Worm (Caenorhabditis elegans): Measurements from ENCODE around the gene exo-1.

Gene exo-1

ce11 chrIII:13462965-13463783, 39.9 kb downstream of the exo-1 start, which contains the start of gene ant-1.1 (continued):
- TF ChIP-seq unc-55 (GFP tag; optimal IDR thresholded peaks at IDR 0.05) (peak; percentile 97), unc-39 (tag; optimal IDR thresholded peaks at IDR 0.05) (no peak), zag-1 (tag; optimal IDR thresholded peaks at IDR 0.05) (peak; percentile 85), snpc-4 (tag; optimal IDR thresholded peaks at IDR 0.05) (peak; percentile 81), Y55F3AM.14 (GFP tag; optimal IDR thresholded peaks at IDR 0.05) (peak; percentile 86), nhr-12 (tag; optimal IDR thresholded peaks at IDR 0.05) (no peak)

- TF ChIP-seq ztf-1 (GFP tag; conservative IDR thresholded peaks at IDR 0.05) (0 out of 2 replicates have a peak, but pooled peaks have one; percentile 20), mab-5 (tag; optimal IDR thresholded peaks at IDR 0.05) (no peak), sma-3 (GFP tag; optimal IDR thresholded peaks at IDR 0.05) (peak; percentile 66), nhr-129 (tag; optimal IDR thresholded peaks at IDR 0.05) (peak; percentile 85), egl-27 (tag; optimal IDR thresholded peaks at IDR 0.05) (peak; percentile 28), ztf-11 (tag; optimal IDR thresholded peaks at IDR 0.05) (no peak), mdl-1 (tag; optimal IDR thresholded peaks at IDR 0.05) (peak in 1 of 2 experiments; percentile 42), ztf-4 (tag; optimal IDR thresholded peaks at IDR 0.05) (peak; percentile 77), ama-1 (optimal IDR thresholded peaks at IDR 0.05) (peak; percentile 96), gmeb-1 (tag; optimal IDR thresholded peaks at IDR 0.05) (peak; percentile 60), elt-1 (tag; optimal IDR thresholded peaks at IDR 0.05) (no peak), unc-39 (tag; optimal IDR thresholded peaks at IDR 0.05) (no peak), C34F6.9 (tag; optimal IDR thresholded peaks at IDR 0.05) (peak; percentile 56), F13H6.1 (tag; optimal IDR thresholded peaks at IDR 0.05) (peak; percentile 83), crh-2 (tag; optimal IDR thresholded peaks at IDR 0.05) (peak; percentile 90), lin-13 (GFP tag; optimal IDR thresholded peaks at IDR 0.05) (peak; percentile 69), nhr-21 (tag; optimal IDR thresholded peaks at IDR 0.05) (peak; percentile 86), zag-1 (tag; optimal IDR thresholded peaks at IDR 0.05) (peak; percentile 63), nhr-6 (tag; optimal IDR thresholded peaks at IDR 0.05) (peak; percentile 60), ceh-16 (tag; optimal IDR thresholded peaks at IDR 0.05) (no peak), alr-1 (tag; optimal IDR thresholded peaks at IDR 0.05) (no peak), nhr-12 (tag; optimal IDR thresholded peaks at IDR 0.05) (no peak), nhr-77 (tag; optimal IDR thresholded peaks at IDR 0.05) (peak; percentile 23), nhr-25 (tag; optimal IDR thresholded peaks at IDR 0.05) (peak; percentile 53), R02D3.7 (tag; optimal IDR thresholded peaks at IDR 0.05) (no peak), nhr-237 (tag; optimal IDR thresholded peaks at IDR 0.05) (peak; percentile 20), skn-1 (tag; optimal IDR thresholded peaks at IDR 0.05) (no peak), nhr-23 (tag; optimal IDR thresholded peaks at IDR 0.05) (no peak), ceh-82 (tag; optimal IDR thresholded peaks at IDR 0.05) (no peak), Y55F3AM.14 (GFP tag; optimal IDR thresholded peaks at IDR 0.05) (peak; percentile 54), ZK546.5 (tag; optimal IDR thresholded peaks at IDR 0.05) (peak; percentile 56), lin-39 (tag; optimal IDR thresholded peaks at IDR 0.05) (no peak), fos-1 (tag; optimal IDR thresholded peaks at IDR 0.05) (peak; percentile 63), sem-4 (tag; optimal IDR thresholded peaks at IDR 0.05) (peak; percentile 26), unc-55 (GFP tag; optimal IDR thresholded peaks at IDR 0.05) (peak; percentile 14), lin-11 (tag; optimal IDR thresholded peaks at IDR 0.05) (no peak), nhr-10 (tag; optimal IDR thresholded peaks at IDR 0.05) (peak; percentile 33), aly-2 (tag; optimal IDR thresholded peaks at IDR 0.05) (peak; percentile 8), elt-3 (tag; optimal IDR thresholded peaks at IDR 0.05) (no peak), mbf-1 (tag; optimal IDR thresholded peaks at IDR 0.05) (no peak), nhr-11 (tag; optimal IDR thresholded peaks at IDR 0.05) (peak; percentile 64), blmp-1 (tag; optimal IDR thresholded peaks at IDR 0.05; ENCODE audit: insufficient read depth) (peak; percentile 53), lsy-2 (tag; optimal IDR thresholded peaks at IDR 0.05) (peak; percentile 38 to 82), sma-9 (GFP tag; optimal IDR thresholded peaks at IDR 0.05) (peak; percentile 92), sma-9 (tag; optimal IDR thresholded peaks at IDR 0.05) (no peak), unc-62 (GFP tag; optimal IDR thresholded peaks at IDR 0.05) (no peak), peb-1 (tag; optimal IDR thresholded peaks at IDR 0.05) (no peak)
Observed at ce11 chrIII:13464493-13465362, 41.4 kb downstream of the exo-1 start, which contains the start of gene kel-3. Gene kel-3 (plus strand): TSS chrIII:13464820.
